Fruit fly (Drosophila melanogaster) whole organism, prepupa: ENCODE measurements around the gene Hsc20.

Source experiments
- Blimp-1 ChIP-seq: fragments of 200-800 bp; sonication (Bioruptor generic); optimal IDR thresholded peaks from 3 replicates; lab custom pipeline; 2017; ENCODE audit warnings: missing biosample characterization, missing genetic modification characterization, mild to moderate bottlenecking, moderate library complexity, missing genetic modification reagents
- CG10631 ChIP-seq: fragments of 200-800 bp; sonication (Bioruptor generic); optimal IDR thresholded peaks from 2 replicates; lab custom pipeline; 2016; ENCODE audit warnings: missing biosample characterization, missing genetic modification characterization
- CG10669 ChIP-seq: fragments of 200-800 bp; sonication (Bioruptor generic); optimal IDR thresholded peaks from 3 replicates; lab custom pipeline; 2018; ENCODE audit warnings: missing biosample characterization, mild to moderate bottlenecking, missing genetic modification characterization, moderate library complexity
- CG11294 ChIP-seq: fragments of 200-800 bp; sonication (Bioruptor generic); IDR thresholded peaks from 2 replicates; pipeline ENCODE4 v1.3.6; 2022; ENCODE audit warnings: missing biosample characterization, missing genetic modification characterization
- CG11762 ChIP-seq: fragments of 200-800 bp; sonication (Bioruptor generic); optimal IDR thresholded peaks from 3 replicates; lab custom pipeline; 2016; ENCODE audit warnings: missing biosample characterization, missing genetic modification characterization; ENCODE audit not compliant: insufficient read depth
- CG1621 ChIP-seq: fragments of 200-800 bp; sonication (Bioruptor generic); optimal IDR thresholded peaks from 3 replicates; lab custom pipeline; 2018; ENCODE audit warnings: missing biosample characterization, mild to moderate bottlenecking, missing genetic modification characterization
- CG16779 ChIP-seq: fragments of 200-800 bp; sonication (Bioruptor generic); optimal IDR thresholded peaks from 3 replicates; lab custom pipeline; 2017; ENCODE audit warnings: missing biosample characterization, mild to moderate bottlenecking, missing genetic modification characterization
- CG3032 ChIP-seq: fragments of 200-800 bp; optimal IDR thresholded peaks from 2 replicates; lab custom pipeline; 2019; ENCODE audit warnings: missing biosample characterization, mild to moderate bottlenecking, missing genetic modification characterization, moderate library complexity
- CG32006 ChIP-seq: fragments of 200-800 bp; sonication (Bioruptor generic); optimal IDR thresholded peaks from 3 replicates; lab custom pipeline; 2017; ENCODE audit warnings: missing biosample characterization, mild to moderate bottlenecking, missing genetic modification characterization
- CG34406 ChIP-seq: fragments of 200-800 bp; sonication (Bioruptor generic); optimal IDR thresholded peaks from 3 replicates; lab custom pipeline; 2016; ENCODE audit warnings: missing biosample characterization, missing genetic modification characterization
- CG3919 ChIP-seq: fragments of 200-800 bp; sonication (Bioruptor generic); optimal IDR thresholded peaks from 3 replicates; lab custom pipeline; 2016; ENCODE audit warnings: missing biosample characterization, missing genetic modification characterization
- CG4318 ChIP-seq: fragments of 200-800 bp; sonication (Bioruptor generic); optimal IDR thresholded peaks from 3 replicates; lab custom pipeline; 2017; ENCODE audit warnings: missing biosample characterization, mild to moderate bottlenecking, missing genetic modification characterization
- CG6163 ChIP-seq: fragments of 200-800 bp; sonication (Bioruptor generic); IDR thresholded peaks from 3 replicates; pipeline ENCODE4 v1.3.6; 2022; ENCODE audit warnings: missing biosample characterization, missing genetic modification characterization
- CG6792 ChIP-seq: fragments of 200-800 bp; sonication (Bioruptor generic); optimal IDR thresholded peaks from 3 replicates; lab custom pipeline; 2016; ENCODE audit warnings: missing biosample characterization, missing genetic modification characterization
- CG6808 ChIP-seq: fragments of 200-800 bp; sonication (Bioruptor generic); optimal IDR thresholded peaks from 3 replicates; lab custom pipeline; 2017; ENCODE audit warnings: missing biosample characterization, missing genetic modification characterization, mild to moderate bottlenecking, moderate library complexity, missing genetic modification reagents
- CG7368 ChIP-seq: fragments of 200-800 bp; sonication (Bioruptor generic); optimal IDR thresholded peaks from 3 replicates; lab custom pipeline; 2016; ENCODE audit warnings: missing biosample characterization, missing genetic modification characterization
- CG8632 ChIP-seq: fragments of 200-800 bp; sonication (Bioruptor generic); optimal IDR thresholded peaks from 3 replicates; lab custom pipeline; 2016; ENCODE audit warnings: missing biosample characterization, missing genetic modification characterization
- Eip75B ChIP-seq: fragments of 200-800 bp; sonication (Bioruptor generic); optimal IDR thresholded peaks from 3 replicates; lab custom pipeline; 2016; ENCODE audit warnings: missing biosample characterization, missing genetic modification characterization
- Eip93F ChIP-seq: fragments of 200-800 bp; sonication (Bioruptor generic); optimal IDR thresholded peaks from 2 replicates; lab custom pipeline; 2016; ENCODE audit warnings: missing biosample characterization, mild to moderate bottlenecking, missing genetic modification characterization
- Ets96B ChIP-seq: fragments of 200-800 bp; optimal IDR thresholded peaks from 2 replicates; lab custom pipeline; 2019; ENCODE audit warnings: missing biosample characterization, mild to moderate bottlenecking, missing genetic modification characterization, moderate library complexity
- Gug ChIP-seq: fragments of 200-800 bp; sonication (Bioruptor generic); IDR thresholded peaks from 2 replicates; pipeline ENCODE4 v1.3.6; 2022; ENCODE audit warnings: missing biosample characterization, missing genetic modification characterization
- Hr38 ChIP-seq: sonication (Bioruptor generic); optimal IDR thresholded peaks from 2 replicates; lab custom pipeline; 2016; ENCODE audit warnings: missing biosample characterization, missing genetic modification characterization
- Hr39 ChIP-seq: fragments of 200-800 bp; sonication (Bioruptor generic); optimal IDR thresholded peaks from 2 replicates; lab custom pipeline; 2016; ENCODE audit warnings: missing biosample characterization, missing genetic modification characterization
- Hr4 ChIP-seq: fragments of 200-800 bp; sonication (Bioruptor generic); optimal IDR thresholded peaks from 3 replicates; lab custom pipeline; 2016; ENCODE audit warnings: missing biosample characterization, missing genetic modification characterization
- Lpt ChIP-seq: fragments of 200-800 bp; sonication (Bioruptor generic); optimal IDR thresholded peaks from 3 replicates; lab custom pipeline; 2016; ENCODE audit warnings: missing biosample characterization, missing genetic modification characterization
- Met ChIP-seq: fragments of 200-800 bp; sonication (Bioruptor generic); optimal IDR thresholded peaks from 3 replicates; lab custom pipeline; 2016; ENCODE audit warnings: missing biosample characterization, missing genetic modification characterization
- OdsH ChIP-seq: fragments of 200-800 bp; sonication (Bioruptor generic); optimal IDR thresholded peaks from 3 replicates; lab custom pipeline; 2016; ENCODE audit warnings: missing biosample characterization, missing genetic modification characterization
- Sox102F ChIP-seq: fragments of 200-800 bp; sonication (Bioruptor generic); optimal IDR thresholded peaks from 2 replicates; lab custom pipeline; 2016; ENCODE audit warnings: missing biosample characterization, mild to moderate bottlenecking, missing genetic modification characterization
- Sox14 ChIP-seq: fragments of 200-800 bp; sonication (Bioruptor generic); optimal IDR thresholded peaks from 3 replicates; lab custom pipeline; 2016; ENCODE audit warnings: missing biosample characterization, missing genetic modification characterization
- achi ChIP-seq: fragments of 200-800 bp; sonication (Bioruptor generic); optimal IDR thresholded peaks from 3 replicates; lab custom pipeline; 2016; ENCODE audit warnings: missing biosample characterization, missing genetic modification characterization
- acj6 ChIP-seq: fragments of 200-800 bp; sonication (Bioruptor generic); optimal IDR thresholded peaks from 3 replicates; lab custom pipeline; 2016; ENCODE audit warnings: missing biosample characterization, missing genetic modification characterization
- cyc ChIP-seq: fragments of 200-800 bp; sonication (Bioruptor generic); optimal IDR thresholded peaks from 3 replicates; lab custom pipeline; 2016; ENCODE audit warnings: missing biosample characterization, missing genetic modification characterization
- dac ChIP-seq: fragments of 200-800 bp; sonication (Bioruptor generic); optimal IDR thresholded peaks from 2 replicates; lab custom pipeline; 2017; ENCODE audit warnings: missing biosample characterization, mild to moderate bottlenecking, missing genetic modification characterization
- dsx ChIP-seq: fragments of 200-800 bp; optimal IDR thresholded peaks from 3 replicates; lab custom pipeline; 2019; ENCODE audit warnings: missing biosample characterization, mild to moderate bottlenecking, missing genetic modification characterization, moderate library complexity; ENCODE audit not compliant: poor library complexity, severe bottlenecking
- esn ChIP-seq: fragments of 200-800 bp; sonication (Bioruptor generic); optimal IDR thresholded peaks from 2 replicates; lab custom pipeline; 2016; ENCODE audit warnings: missing biosample characterization, mild to moderate bottlenecking, missing genetic modification characterization, moderate library complexity
- fd59A ChIP-seq: fragments of 200-800 bp; sonication (Bioruptor generic); optimal IDR thresholded peaks from 2 replicates; lab custom pipeline; 2017; ENCODE audit warnings: missing biosample characterization, mild to moderate bottlenecking, missing genetic modification characterization, missing genetic modification reagents
- fd85E ChIP-seq: fragments of 200-800 bp; sonication (Bioruptor generic); optimal IDR thresholded peaks from 3 replicates; lab custom pipeline; 2016; ENCODE audit warnings: missing biosample characterization, missing genetic modification characterization
- fkh ChIP-seq: fragments of 200-800 bp; sonication (Bioruptor generic); optimal IDR thresholded peaks from 3 replicates; lab custom pipeline; 2017; ENCODE audit warnings: missing biosample characterization, mild to moderate bottlenecking, missing genetic modification characterization, moderate library complexity
- net ChIP-seq: fragments of 200-800 bp; sonication (Bioruptor generic); optimal IDR thresholded peaks from 3 replicates; lab custom pipeline; 2016; ENCODE audit warnings: missing biosample characterization, missing genetic modification characterization
- pdm3 ChIP-seq: fragments of 200-800 bp; sonication (Bioruptor generic); optimal IDR thresholded peaks from 3 replicates; lab custom pipeline; 2016; ENCODE audit warnings: missing biosample characterization, missing genetic modification characterization
- spab ChIP-seq: fragments of 200-800 bp; sonication (Bioruptor generic); optimal IDR thresholded peaks from 2 replicates; lab custom pipeline; 2017; ENCODE audit warnings: missing biosample characterization, mild to moderate bottlenecking, missing genetic modification characterization, missing genetic modification reagents
- ss ChIP-seq, 2 experiments: fragments of 200-800 bp; sonication (Bioruptor generic); optimal IDR thresholded peaks; 2 replicates in 1 of 2; 3 replicates in 1 of 2; lab custom pipeline; 2017 to 2018; ENCODE audit warnings: mild to moderate bottlenecking in 2 of 2, missing biosample characterization in 2 of 2, missing genetic modification characterization in 2 of 2, moderate library complexity in 1 of 2
- topi ChIP-seq: fragments of 200-800 bp; sonication (Bioruptor generic); optimal IDR thresholded peaks from 3 replicates; lab custom pipeline; 2016; ENCODE audit warnings: missing biosample characterization, missing genetic modification characterization

The Hsc20 gene

DNA sequence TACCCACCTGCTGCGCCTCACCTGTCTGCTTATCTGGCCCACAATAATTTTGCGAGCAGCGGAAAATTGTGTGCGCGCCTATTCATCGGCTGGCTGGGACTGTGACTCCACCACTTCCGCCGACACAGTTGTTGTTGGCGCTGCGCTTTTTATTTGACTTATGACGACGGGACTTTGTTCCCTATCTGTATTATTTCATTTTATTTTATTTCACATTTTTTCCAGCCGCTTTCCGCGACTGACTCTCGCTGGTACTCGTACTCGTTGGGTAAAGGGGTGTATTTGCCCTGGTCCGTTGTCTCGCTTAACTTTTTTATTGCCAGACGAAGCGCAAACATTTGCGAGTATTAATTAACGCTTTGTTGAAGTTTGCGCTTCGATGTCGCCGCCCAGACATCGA lies 42.0 kb upstream of the Hsc20 start (continued):
- peak; percentile 1 for TF ChIP-seq CG3032 (tag; lab: Kevin White, UChicago)
- TF ChIP-seq net (GFP tag; lab: Kevin White, UChicago): peak; percentile 6
- TF ChIP-seq pdm3 (GFP tag; lab: Kevin White, UChicago): no peak
- no peak for TF ChIP-seq dac (GFP tag; lab: Kevin White, UChicago)
- no peak for TF ChIP-seq Ets96B (tag; lab: Kevin White, UChicago)
- TF ChIP-seq CG16779: peak; percentile 46
- peak; percentile 15 for TF ChIP-seq topi (GFP tag; lab: Kevin White, UChicago)
- peak; percentile 73 for TF ChIP-seq fkh
- peak; percentile 15 for TF ChIP-seq Sox14 (GFP tag; lab: Kevin White, UChicago)
- peak; percentile 31 for TF ChIP-seq CG10669 (GFP tag; lab: Kevin White, UChicago)
- TF ChIP-seq CG11762 (GFP tag; lab: Kevin White, UChicago): no peak
- no peak for TF ChIP-seq Blimp-1
- peak; percentile 12 for TF ChIP-seq achi (GFP tag; lab: Kevin White, UChicago)
- peak; percentile 41 for TF ChIP-seq spab
- TF ChIP-seq Lpt (GFP tag; lab: Kevin White, UChicago): no peak
- no peak for TF ChIP-seq CG32006 (GFP tag; lab: Kevin White, UChicago)
- no peak for TF ChIP-seq fd59A
- no peak for TF ChIP-seq CG10631 (GFP tag; lab: Kevin White, UChicago)
- no peak for TF ChIP-seq CG7368 (GFP tag; lab: Kevin White, UChicago)
- TF ChIP-seq CG1621 (tag; lab: Kevin White, UChicago): no peak
- TF ChIP-seq CG6792 (GFP tag; lab: Kevin White, UChicago): no peak
- peak; percentile 45 for TF ChIP-seq CG3919 (GFP tag; lab: Kevin White, UChicago)
- no peak for TF ChIP-seq Gug

DNA sequence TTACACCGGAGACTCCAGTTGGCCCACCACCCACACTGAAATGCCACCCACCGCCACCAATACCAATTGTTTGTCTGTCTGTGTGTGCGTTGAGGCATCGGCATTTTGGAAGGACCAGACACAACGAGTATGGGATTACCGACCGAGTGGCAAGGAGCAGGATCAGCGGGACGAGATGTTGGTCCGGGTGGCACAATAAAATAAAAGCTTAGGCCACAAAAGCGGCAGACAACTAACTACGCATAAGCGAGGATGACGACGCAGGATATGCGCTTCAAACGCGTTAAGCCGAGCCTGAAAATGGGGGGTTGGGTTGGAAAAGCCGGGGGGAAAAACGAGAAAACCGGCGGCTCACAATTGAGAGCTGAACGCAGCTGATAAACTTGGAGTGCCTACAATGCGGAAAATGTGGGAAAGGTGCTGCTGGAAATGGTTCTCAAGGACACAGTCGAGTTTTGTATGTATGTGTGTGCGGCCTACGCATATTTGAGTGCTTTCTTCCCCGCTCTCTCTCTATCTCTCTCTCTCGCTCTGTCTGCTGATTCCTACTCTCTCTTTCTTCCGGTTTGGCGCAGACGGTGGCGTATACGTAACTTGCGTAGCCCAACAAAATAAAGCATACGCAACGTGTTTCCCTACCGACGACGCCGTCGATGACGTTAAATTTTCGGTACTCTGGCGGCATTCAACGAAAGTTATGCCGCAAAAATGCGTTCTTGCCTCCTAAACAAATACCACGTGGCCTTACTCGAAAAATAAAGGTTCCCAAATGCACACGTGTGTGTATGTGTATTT lies 40.2 kb upstream of the Hsc20 start:
- TF ChIP-seq Eip93F (GFP tag; lab: Kevin White, UChicago) (no peak), CG7368 (GFP tag; lab: Kevin White, UChicago) (no peak), CG6808 (no peak), fd59A (no peak)

DNA sequence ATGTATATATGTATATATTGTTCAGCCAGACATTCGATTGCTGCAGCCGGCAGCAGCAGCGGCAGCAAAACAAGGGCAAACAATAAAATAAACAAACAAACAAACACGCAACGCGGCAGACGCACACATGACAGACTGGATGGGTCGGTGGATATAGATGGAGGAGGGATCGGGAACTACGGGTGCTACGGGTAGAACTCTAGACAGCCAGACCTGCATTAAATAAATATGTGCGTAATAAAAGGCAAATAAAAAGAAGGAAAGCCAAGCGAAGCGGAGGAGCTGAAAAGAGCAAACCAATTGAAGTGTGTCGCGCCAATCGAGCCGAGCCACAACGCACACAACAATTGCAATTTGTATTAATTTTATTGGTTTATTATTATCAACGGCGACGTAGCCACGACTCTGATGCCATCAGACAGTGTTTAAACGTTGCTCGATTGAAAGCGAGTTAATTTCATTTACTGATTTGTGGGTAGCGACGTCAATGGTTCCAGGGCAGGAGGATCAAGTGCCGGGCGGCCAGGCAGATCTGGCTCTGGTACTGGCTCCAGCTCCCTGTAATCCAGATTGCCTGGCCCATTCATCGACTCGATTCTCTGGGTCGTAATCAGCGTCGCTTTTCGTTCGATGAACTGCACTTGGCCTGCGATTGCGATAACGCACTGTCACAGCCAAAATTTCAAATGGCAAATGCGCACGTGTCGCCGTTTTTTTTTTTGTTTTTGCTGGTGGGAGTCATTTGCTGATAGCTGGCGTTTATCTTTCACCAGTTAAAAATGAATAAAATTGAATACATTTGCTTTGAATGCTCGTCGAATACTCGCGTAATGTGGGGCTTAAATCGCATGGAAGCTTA lies 38.8 kb upstream of the Hsc20 start:
- TF ChIP-seq fd85E (GFP tag; lab: Kevin White, UChicago) (peak; percentile 45), fd59A (peak; percentile 42), pdm3 (GFP tag; lab: Kevin White, UChicago) (peak; percentile 62), CG11294 (no peak), dac (GFP tag; lab: Kevin White, UChicago) (no peak), OdsH (GFP tag; lab: Kevin White, UChicago) (peak; percentile 46), CG11762 (GFP tag; lab: Kevin White, UChicago) (peak; percentile 22), CG6163 (GFP tag; lab: Robert Waterston, UW) (peak; percentile 77), cyc (no peak), CG8632 (GFP tag; lab: Kevin White, UChicago) (peak; percentile 71), net (GFP tag; lab: Kevin White, UChicago) (peak; percentile 77), acj6 (GFP tag; lab: Kevin White, UChicago) (peak; percentile 39), dsx (peak; percentile 82), CG4318 (GFP tag; lab: Kevin White, UChicago) (no peak), Hr4 (GFP tag; lab: Kevin White, UChicago) (peak; percentile 22), esn (GFP tag; lab: Kevin White, UChicago) (peak; percentile 60), CG6808 (peak; percentile 73), Hr39 (no peak), fkh (peak; percentile 53), CG3919 (GFP tag; lab: Kevin White, UChicago) (peak; percentile 73), Ets96B (tag; lab: Kevin White, UChicago) (peak; percentile 65), CG34406 (GFP tag; lab: Kevin White, UChicago) (peak; percentile 73), Gug (peak; percentile 59), Met (peak; percentile 38), Sox102F (peak; percentile 62), ss (GFP tag; optimal IDR thresholded peaks at IDR 0.05; lab: Kevin White, UChicago) (peak; percentile 88 to 94), Eip75B (GFP tag; lab: Kevin White, UChicago) (peak; percentile 75), CG10669 (GFP tag; lab: Kevin White, UChicago) (peak; percentile 75), Hr38 (no peak)
